Worm (Caenorhabditis elegans): ENCODE results near the gene gldi-11.

Gene gldi-11

ce11 chrII:4945695-4946094 lies at the start of gene gldi-11, which contains the start of gene ZK546.2:
Gene gldi-11, minus strand, starts transcription at chrII:4945789.
Gene ZK546.2, plus strand, starts transcription at chrII:4946027.
- TF ChIP-seq aha-1 (tag) (peak; percentile 84), T20F7.1 (GFP tag; optimal IDR thresholded peaks at IDR 0.05) (peak; percentile 90), daf-16 (GFP tag; optimal IDR thresholded peaks at IDR 0.05) (no peak), daf-16 (tag; optimal IDR thresholded peaks at IDR 0.05) (no peak), dve-1 (tag; optimal IDR thresholded peaks at IDR 0.05; ENCODE audit: insufficient read depth) (no peak), lsy-2 (tag; optimal IDR thresholded peaks at IDR 0.05) (peak in 1 of 2 experiments; percentile 41)

- TF ChIP-seq sdz-12 (GFP tag; optimal IDR thresholded peaks at IDR 0.05): no peak
- peak; percentile 7; the same call in 1 of the 2 replicates for TF ChIP-seq dmd-6 (GFP tag; IDR thresholded peaks at IDR 0.05)
- TF ChIP-seq ctbp-1 (GFP tag; IDR thresholded peaks at IDR 0.05): no peak
- TF ChIP-seq hlh-30 (tag; optimal IDR thresholded peaks at IDR 0.05; ENCODE audit: insufficient read depth): peak; percentile 20
- no peak for TF ChIP-seq spr-1 (tag; optimal IDR thresholded peaks at IDR 0.05)
Measured at ce11 chrII:4994939-4995338, 49.4 kb upstream of the gldi-11 start, which contains the start of gene rnh-1.0. Gene rnh-1.0, plus strand, starts transcription at chrII:4995327.

- TF ChIP-seq nhr-77 (tag; optimal IDR thresholded peaks at IDR 0.05): no peak
- TF ChIP-seq mxl-3 (GFP tag; optimal IDR thresholded peaks at IDR 0.05): peak; percentile 24
- TF ChIP-seq nhr-10 (tag; optimal IDR thresholded peaks at IDR 0.05): no peak
- no peak for TF ChIP-seq saeg-2 (GFP tag; IDR thresholded peaks at IDR 0.05)
- no peak for TF ChIP-seq fos-1 (tag; optimal IDR thresholded peaks at IDR 0.05)
- no peak for TF ChIP-seq nhr-237 (tag; optimal IDR thresholded peaks at IDR 0.05)
- TF ChIP-seq pqm-1 (tag; optimal IDR thresholded peaks at IDR 0.05): no peak
- no peak for TF ChIP-seq F10B5.3 (tag; optimal IDR thresholded peaks at IDR 0.05)
- no peak for TF ChIP-seq set-16 (GFP tag; IDR thresholded peaks at IDR 0.05)
- no peak for TF ChIP-seq ceh-44 (GFP tag; IDR thresholded peaks at IDR 0.05)
- no peak for TF ChIP-seq lir-3 (tag; optimal IDR thresholded peaks at IDR 0.05)
- no peak for TF ChIP-seq ceh-28 (tag; optimal IDR thresholded peaks at IDR 0.05)
- TF ChIP-seq fkh-10 (GFP tag; optimal IDR thresholded peaks at IDR 0.05): peak; percentile 31
- peak; percentile 16 for TF ChIP-seq dve-1 (tag; optimal IDR thresholded peaks at IDR 0.05; ENCODE audit: insufficient read depth)
- TF ChIP-seq unc-39 (tag; optimal IDR thresholded peaks at IDR 0.05): no peak
- peak; percentile 52 for TF ChIP-seq lin-38 (GFP tag; IDR thresholded peaks at IDR 0.05)
- no peak for TF ChIP-seq dmd-6 (GFP tag; IDR thresholded peaks at IDR 0.05)
- TF ChIP-seq daf-16 (GFP tag; optimal IDR thresholded peaks at IDR 0.05): no peak
- peak; percentile 47 for TF ChIP-seq daf-16 (tag; optimal IDR thresholded peaks at IDR 0.05)
- no peak for TF ChIP-seq arid-1 (GFP tag; conservative IDR thresholded peaks at IDR 0.05)
- no peak for TF ChIP-seq R02D3.7 (tag; optimal IDR thresholded peaks at IDR 0.05)
- TF ChIP-seq nhr-42 (GFP tag; IDR thresholded peaks at IDR 0.05): no peak
- TF ChIP-seq nhr-48 (tag; optimal IDR thresholded peaks at IDR 0.05): no peak
- TF ChIP-seq T20F7.1 (GFP tag; optimal IDR thresholded peaks at IDR 0.05): no peak
- TF ChIP-seq zip-11 (GFP tag; IDR thresholded peaks at IDR 0.05): no peak
- no peak for TF ChIP-seq ceh-20 (GFP tag; IDR thresholded peaks at IDR 0.05)
- peak; percentile 83 for TF ChIP-seq unc-130 (GFP tag; optimal IDR thresholded peaks at IDR 0.05)
- no peak for TF ChIP-seq nhr-11 (tag; optimal IDR thresholded peaks at IDR 0.05)
- TF ChIP-seq sdz-12 (GFP tag; optimal IDR thresholded peaks at IDR 0.05): no peak
- TF ChIP-seq daf-12 (tag; optimal IDR thresholded peaks at IDR 0.05): no peak
- TF ChIP-seq attf-4 (tag; optimal IDR thresholded peaks at IDR 0.05): no peak
- no peak for TF ChIP-seq F44E2.7 (GFP tag; IDR thresholded peaks at IDR 0.05)
- no peak for TF ChIP-seq tag-97 (GFP tag; IDR thresholded peaks at IDR 0.05)
- no peak for TF ChIP-seq D1046.2 (GFP tag; IDR thresholded peaks at IDR 0.05)
- no peak for TF ChIP-seq zfp-2 (tag; optimal IDR thresholded peaks at IDR 0.05)
- TF ChIP-seq nhr-6 (tag; optimal IDR thresholded peaks at IDR 0.05): peak; percentile 59
- no peak for TF ChIP-seq Y5F2A.4 (GFP tag; optimal IDR thresholded peaks at IDR 0.05)
- TF ChIP-seq nhr-111 (GFP tag; optimal IDR thresholded peaks at IDR 0.05): no peak
- peak; percentile 96 for TF ChIP-seq mes-2 (tag; optimal IDR thresholded peaks at IDR 0.05; ENCODE audit: poor library complexity, severe bottlenecking)
- no peak for TF ChIP-seq php-3 (GFP tag; IDR thresholded peaks at IDR 0.05)
- no peak for TF ChIP-seq egl-27 (tag; optimal IDR thresholded peaks at IDR 0.05)
- no peak for TF ChIP-seq ceh-62 (tag; optimal IDR thresholded peaks at IDR 0.05)
Measured at ce11 chrII:4993530-4994192, 48.1 kb upstream of the gldi-11 start, which contains the start of the genes eif-1 and vps-24. Gene eif-1, minus strand, starts transcription at chrII:4993580. Gene vps-24, plus strand, starts transcription at chrII:4993998.
